Worm (Caenorhabditis elegans) whole organism, late embryonic: ENCODE data around the gene exos-4.1.

Experiments
- C08G9.2 ChIP-seq: sonication (generic microtip); optimal IDR thresholded peaks from 2 replicates; lab custom pipeline; 2016; ENCODE audit warnings: mild to moderate bottlenecking, missing genetic modification characterization, moderate library complexity, missing compliant biosample characterization
- T23F11.4 ChIP-seq: fragments of 200-800 bp; sonication (Bioruptor generic); optimal IDR thresholded peaks from 2 replicates; lab custom pipeline; 2018; ENCODE audit warnings: mild to moderate bottlenecking, missing genetic modification characterization, missing compliant biosample characterization
- Y22D7AL.16 ChIP-seq: sonication (generic microtip); optimal IDR thresholded peaks from 2 replicates; lab custom pipeline; 2016; ENCODE audit warnings: missing genetic modification characterization, missing compliant biosample characterization
- ama-1 ChIP-seq: fragments of 150-350 bp; optimal IDR thresholded peaks from 2 replicates; lab custom pipeline; 2014
- ceh-14 ChIP-seq: sonication (generic microtip); optimal IDR thresholded peaks from 2 replicates; lab custom pipeline; 2016; ENCODE audit warnings: missing genotype, missing genetic modification characterization, missing compliant biosample characterization
- ceh-19 ChIP-seq: fragments of 200-800 bp; sonication (Bioruptor generic); optimal IDR thresholded peaks from 2 replicates; lab custom pipeline; 2018; ENCODE audit warnings: mild to moderate bottlenecking, missing genetic modification characterization, missing compliant biosample characterization
- ceh-22 ChIP-seq: sonication (generic microtip); optimal IDR thresholded peaks from 2 replicates; lab custom pipeline; 2017; ENCODE audit warnings: missing biosample characterization, missing genetic modification characterization
- ceh-34 ChIP-seq: sonication (generic microtip); optimal IDR thresholded peaks from 2 replicates; lab custom pipeline; 2016; ENCODE audit warnings: mild to moderate bottlenecking, missing genetic modification characterization, missing compliant biosample characterization
- ceh-45 ChIP-seq: fragments of 200-800 bp; sonication (Bioruptor generic); IDR thresholded peaks from 2 replicates; pipeline ENCODE4 v1.3.6; 2022; ENCODE audit warnings: missing genetic modification reagents, missing genetic modification characterization, missing compliant biosample characterization
- ceh-48 ChIP-seq: sonication (generic microtip); optimal IDR thresholded peaks from 2 replicates; lab custom pipeline; 2016; ENCODE audit warnings: missing genetic modification characterization, inconsistent platforms, missing compliant biosample characterization
- ceh-6 ChIP-seq: fragments of 200-800 bp; sonication (Bioruptor generic); optimal IDR thresholded peaks from 2 replicates; lab custom pipeline; 2018; ENCODE audit warnings: mild to moderate bottlenecking, missing genetic modification characterization, missing compliant biosample characterization
- ceh-9 ChIP-seq: sonication (generic microtip); optimal IDR thresholded peaks from 2 replicates; lab custom pipeline; 2016; ENCODE audit warnings: mild to moderate bottlenecking, missing genetic modification characterization, inconsistent platforms, missing compliant biosample characterization
- che-1 ChIP-seq: sonication (generic microtip); optimal IDR thresholded peaks from 2 replicates; lab custom pipeline; 2016; ENCODE audit warnings: mild to moderate bottlenecking, missing genetic modification characterization, missing compliant biosample characterization
- dmd-4 ChIP-seq: sonication (generic microtip); optimal IDR thresholded peaks from 2 replicates; lab custom pipeline; 2016; ENCODE audit warnings: borderline replicate concordance, missing genetic modification characterization, missing compliant biosample characterization
- elt-2 ChIP-seq: sonication (generic microtip); optimal IDR thresholded peaks from 2 replicates; lab custom pipeline; 2016; ENCODE audit warnings: missing genetic modification reagents, missing genetic modification characterization, missing compliant biosample characterization
- eyg-1 ChIP-seq: sonication (generic microtip); optimal IDR thresholded peaks from 2 replicates; lab custom pipeline; 2016; ENCODE audit warnings: missing genotype, missing genetic modification characterization, missing compliant biosample characterization
- fax-1 ChIP-seq: sonication (generic microtip); optimal IDR thresholded peaks from 2 replicates; lab custom pipeline; 2016; ENCODE audit warnings: missing genotype, missing genetic modification characterization, missing compliant biosample characterization
- hlh-15 ChIP-seq: sonication (generic microtip); optimal IDR thresholded peaks from 2 replicates; lab custom pipeline; 2016; ENCODE audit warnings: missing genetic modification characterization, missing compliant biosample characterization
- hlh-30 ChIP-seq: sonication (generic microtip); optimal IDR thresholded peaks from 2 replicates; lab custom pipeline; 2017; ENCODE audit warnings: antibody characterized with exemption, missing genetic modification characterization, missing compliant biosample characterization; ENCODE audit not compliant: insufficient read depth
- hlh-6 ChIP-seq: sonication (generic microtip); optimal IDR thresholded peaks from 2 replicates; lab custom pipeline; 2016; ENCODE audit warnings: missing genotype, missing genetic modification characterization, missing compliant biosample characterization
- hlh-8 ChIP-seq: sonication (generic microtip); optimal IDR thresholded peaks from 2 replicates; lab custom pipeline; 2016; ENCODE audit warnings: missing genotype, missing genetic modification characterization, missing compliant biosample characterization
- lim-6 ChIP-seq: sonication (generic microtip); optimal IDR thresholded peaks from 2 replicates; lab custom pipeline; 2016; ENCODE audit warnings: missing genetic modification characterization, missing compliant biosample characterization
- lin-11 ChIP-seq: fragments of 200-800 bp; sonication (Bioruptor generic); optimal IDR thresholded peaks from 2 replicates; lab custom pipeline; 2018; ENCODE audit warnings: mild to moderate bottlenecking, missing genetic modification characterization, missing compliant biosample characterization
- mec-3 ChIP-seq: sonication (generic microtip); optimal IDR thresholded peaks from 2 replicates; lab custom pipeline; 2016; ENCODE audit warnings: borderline replicate concordance, missing genetic modification characterization, missing compliant biosample characterization
- nfya-1 ChIP-seq: sonication (generic microtip); optimal IDR thresholded peaks from 2 replicates; lab custom pipeline; 2017; ENCODE audit warnings: missing genetic modification characterization, mild to moderate bottlenecking, missing compliant biosample characterization, antibody characterized with exemption, moderate library complexity
- nhr-11 ChIP-seq: fragments of 150-350 bp; optimal IDR thresholded peaks from 2 replicates; lab custom pipeline; 2014; ENCODE audit warnings: missing biosample characterization, missing genetic modification characterization
- nhr-232 ChIP-seq: sonication (generic microtip); optimal IDR thresholded peaks from 2 replicates; lab custom pipeline; 2016; ENCODE audit warnings: missing genetic modification characterization, missing compliant biosample characterization
- npax-4 ChIP-seq: sonication (generic microtip); optimal IDR thresholded peaks from 2 replicates; lab custom pipeline; 2016; ENCODE audit warnings: missing genetic modification characterization, missing compliant biosample characterization
- odd-2 ChIP-seq: sonication (generic microtip); optimal IDR thresholded peaks from 2 replicates; lab custom pipeline; 2017; ENCODE audit warnings: antibody characterized with exemption, mild to moderate bottlenecking, missing genetic modification characterization, missing compliant biosample characterization
- pag-3 ChIP-seq: sonication (generic microtip); optimal IDR thresholded peaks from 2 replicates; lab custom pipeline; 2016; ENCODE audit warnings: missing compliant biosample characterization, missing genetic modification characterization, borderline replicate concordance
- pax-1 ChIP-seq: fragments of 150-350 bp; optimal IDR thresholded peaks from 2 replicates; lab custom pipeline; 2014; ENCODE audit warnings: missing biosample characterization, missing genetic modification characterization
- pqm-1 ChIP-seq: sonication (generic microtip); optimal IDR thresholded peaks from 2 replicates; lab custom pipeline; 2016; ENCODE audit warnings: missing genetic modification characterization, missing compliant biosample characterization
- pros-1 ChIP-seq: fragments of 150-350 bp; optimal IDR thresholded peaks from 2 replicates; lab custom pipeline; 2014; ENCODE audit warnings: missing biosample characterization, missing genetic modification reagents, missing genetic modification characterization
- ref-2 ChIP-seq: sonication (generic microtip); optimal IDR thresholded peaks from 2 replicates; lab custom pipeline; 2016; ENCODE audit warnings: missing genetic modification characterization, missing compliant biosample characterization
- rnt-1 ChIP-seq: sonication (generic microtip); optimal IDR thresholded peaks from 2 replicates; lab custom pipeline; 2016; ENCODE audit warnings: missing genetic modification characterization, missing compliant biosample characterization
- sdc-2 ChIP-seq: sonication (generic microtip); optimal IDR thresholded peaks from 2 replicates; lab custom pipeline; 2016; ENCODE audit warnings: missing genotype, missing genetic modification characterization, missing compliant biosample characterization
- sox-2 ChIP-seq: fragments of 200-800 bp; sonication (Bioruptor generic); IDR thresholded peaks from 2 replicates; pipeline ENCODE4 v1.3.6; 2022; ENCODE audit warnings: missing genetic modification reagents, missing genetic modification characterization, missing compliant biosample characterization
- syd-9 ChIP-seq: sonication (generic microtip); optimal IDR thresholded peaks from 2 replicates; lab custom pipeline; 2016; ENCODE audit warnings: mild to moderate bottlenecking, missing genetic modification characterization, moderate library complexity, missing compliant biosample characterization
- tbx-2 ChIP-seq: sonication (generic microtip); optimal IDR thresholded peaks from 2 replicates; lab custom pipeline; 2016; ENCODE audit warnings: missing genetic modification characterization, missing compliant biosample characterization
- unc-3 ChIP-seq, 2 experiments: fragments of 200-800 bp in 1 of 2; sonication (Bioruptor generic) in 1 of 2; sonication (generic microtip) in 1 of 2; conservative IDR thresholded peaks in 1 of 2; optimal IDR thresholded peaks in 1 of 2; 2 replicates each; pipeline versions ENCODE4 v1.3.6 to Lab custom; 2016 to 2022; ENCODE audit warnings: missing compliant biosample characterization in 2 of 2, missing genetic modification characterization in 2 of 2, missing genetic modification reagents in 1 of 2
- unc-42 ChIP-seq: sonication (generic microtip); optimal IDR thresholded peaks from 2 replicates; lab custom pipeline; 2016; ENCODE audit warnings: missing genotype, missing genetic modification characterization, missing compliant biosample characterization
- unc-55 ChIP-seq: sonication (generic microtip); optimal IDR thresholded peaks from 2 replicates; lab custom pipeline; 2017; ENCODE audit warnings: missing biosample characterization, missing genetic modification reagents, missing genetic modification characterization
- unc-86 ChIP-seq: sonication (generic microtip); optimal IDR thresholded peaks from 2 replicates; lab custom pipeline; 2016; ENCODE audit warnings: missing genetic modification characterization, missing compliant biosample characterization
- ztf-16 ChIP-seq: sonication (generic microtip); optimal IDR thresholded peaks from 2 replicates; lab custom pipeline; 2017; ENCODE audit warnings: missing genetic modification characterization, missing compliant biosample characterization

The exos-4.1 gene

DNA sequence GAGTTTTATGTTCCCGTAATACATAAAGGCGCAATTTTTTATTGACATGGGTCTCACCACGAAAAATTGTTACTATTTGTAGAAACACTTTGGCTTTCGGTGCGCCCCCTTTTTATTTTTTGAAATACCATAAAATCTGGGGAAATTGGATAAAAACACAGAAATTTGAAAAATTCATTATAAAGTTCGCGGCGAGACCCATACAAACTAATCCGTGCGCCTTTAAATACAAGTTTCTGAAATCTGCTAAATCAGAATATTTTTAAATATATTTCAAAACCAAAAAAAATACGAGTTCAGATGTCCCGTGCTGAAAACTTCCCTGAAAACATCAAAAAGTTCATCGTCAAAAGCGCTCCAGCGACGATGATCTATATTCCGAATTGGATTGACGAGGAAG, 8.6 kb downstream of the exos-4.1 start, which contains the start of gene B0564.2:
Gene B0564.2 (plus strand): TSS at position 301 of the 400 bp plus-strand sequence.
- no peak for TF ChIP-seq ceh-14
- no peak for TF ChIP-seq hlh-8 (tag; lab: Kevin White, UChicago)
- no peak for TF ChIP-seq hlh-15
- no peak for TF ChIP-seq elt-2 (tag; lab: Kevin White, UChicago)
- no peak for TF ChIP-seq npax-4 (tag; lab: Kevin White, UChicago)
- TF ChIP-seq unc-42: no peak
- no peak for TF ChIP-seq unc-55 (GFP tag; lab: Kevin White, UChicago)
- TF ChIP-seq nhr-232 (tag; lab: Kevin White, UChicago): no peak
- no peak for TF ChIP-seq lim-6 (tag; lab: Kevin White, UChicago)
- TF ChIP-seq hlh-6: no peak
- TF ChIP-seq T23F11.4 (GFP tag; lab: Kevin White, UChicago): no peak
- TF ChIP-seq nhr-11 (tag; lab: Kevin White, UChicago): no peak
- no peak for TF ChIP-seq che-1 (tag; lab: Kevin White, UChicago)
- no peak for TF ChIP-seq pqm-1 (tag; lab: Kevin White, UChicago)
- no peak for TF ChIP-seq ztf-16 (tag; lab: Kevin White, UChicago)

DNA sequence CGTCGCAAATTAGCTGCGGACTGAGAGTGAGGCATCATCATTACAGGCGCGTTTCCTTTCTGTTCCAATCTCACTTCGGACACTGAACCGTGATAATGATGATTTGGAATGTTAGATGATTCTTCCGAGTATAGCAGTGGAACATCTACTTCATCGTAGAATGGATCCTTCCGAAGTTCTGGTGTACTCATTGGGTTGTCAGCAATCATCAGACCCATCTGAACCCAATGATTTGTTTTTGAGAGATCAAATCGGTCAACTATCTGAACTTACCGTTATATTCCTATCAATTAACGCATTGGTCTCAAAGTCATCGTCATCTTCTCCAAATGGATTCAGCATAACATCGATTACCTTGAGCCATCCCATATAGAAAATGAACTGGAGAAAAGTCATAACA, 9.6 kb downstream of the exos-4.1 start:
- TF ChIP-seq ceh-45 (GFP tag; lab: Robert Waterston, UW): no peak
- TF ChIP-seq eyg-1: no peak

DNA sequence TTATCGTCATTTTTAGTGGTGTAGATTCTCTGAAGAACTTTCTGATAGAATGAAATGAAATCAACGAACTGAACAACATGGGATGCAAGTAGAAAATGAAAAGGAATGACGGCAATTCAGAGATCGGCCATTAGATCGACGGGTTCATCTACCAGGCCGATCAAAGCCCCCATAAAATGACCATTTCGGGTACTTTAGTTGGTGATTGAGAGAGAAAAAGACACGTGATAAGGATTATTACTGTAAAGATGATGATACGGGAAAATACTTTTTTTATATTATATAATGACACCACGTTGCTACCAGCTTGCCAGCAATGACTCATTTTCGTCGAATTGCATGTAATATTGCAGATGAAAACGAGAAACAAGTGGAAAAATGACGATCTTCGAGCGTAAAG, 11.0 kb downstream of the exos-4.1 start, which contains the start of gene best-1:
Gene best-1 (minus strand): TSS at position 29 of the 400 bp plus-strand sequence.
- no peak for TF ChIP-seq nhr-11 (tag; lab: Kevin White, UChicago)
- TF ChIP-seq hlh-8 (tag; lab: Kevin White, UChicago): no peak
- TF ChIP-seq ceh-45 (GFP tag; lab: Robert Waterston, UW): no peak
- no peak for TF ChIP-seq rnt-1 (tag; lab: Kevin White, UChicago)
- TF ChIP-seq tbx-2: no peak
- no peak for TF ChIP-seq Y22D7AL.16 (tag; lab: Kevin White, UChicago)
- no peak for TF ChIP-seq pag-3 (tag; lab: Kevin White, UChicago)
- no peak for TF ChIP-seq elt-2 (tag; lab: Kevin White, UChicago)
- TF ChIP-seq ztf-16 (tag; lab: Kevin White, UChicago): no peak
- no peak for TF ChIP-seq unc-55 (GFP tag; lab: Kevin White, UChicago)
- TF ChIP-seq nfya-1 (tag; lab: Kevin White, UChicago): no peak
- TF ChIP-seq eyg-1: no peak
- no peak for TF ChIP-seq odd-2 (tag; lab: Kevin White, UChicago)
- no peak for TF ChIP-seq sdc-2
- no peak for TF ChIP-seq ref-2 (tag; lab: Kevin White, UChicago)
- TF ChIP-seq, all 69 proteins: peak for 0

DNA sequence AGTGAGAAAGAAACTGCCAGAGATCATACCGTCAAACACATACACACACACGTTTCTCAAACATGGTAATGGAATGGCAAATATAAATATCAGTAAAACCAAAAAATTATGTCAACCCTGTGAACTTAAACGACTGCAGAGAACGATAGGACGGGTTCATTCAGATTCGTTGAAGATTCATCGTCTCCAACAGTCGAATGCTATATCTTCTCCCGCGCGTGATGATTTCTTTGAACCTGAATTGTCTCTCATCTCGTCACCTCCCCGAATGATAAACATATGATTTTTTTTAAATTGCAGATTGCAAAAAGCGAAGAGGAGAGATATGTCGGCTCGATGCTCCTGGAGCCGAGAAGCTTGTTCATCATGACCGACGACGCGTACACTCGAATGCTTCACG, 12.1 kb downstream of the exos-4.1 start:
- no peak for TF ChIP-seq ztf-16 (tag; lab: Kevin White, UChicago)
- no peak for TF ChIP-seq ceh-6 (GFP tag; lab: Kevin White, UChicago)
- no peak for TF ChIP-seq hlh-6
- no peak for TF ChIP-seq ama-1 (lab: Kevin White, UChicago)
- no peak for TF ChIP-seq elt-2 (tag; lab: Kevin White, UChicago)
- no peak for TF ChIP-seq C08G9.2 (tag; lab: Kevin White, UChicago)
- TF ChIP-seq che-1 (tag; lab: Kevin White, UChicago): no peak
- no peak for TF ChIP-seq Y22D7AL.16 (tag; lab: Kevin White, UChicago)
- no peak for TF ChIP-seq npax-4 (tag; lab: Kevin White, UChicago)
- TF ChIP-seq pros-1 (tag; lab: Kevin White, UChicago): no peak
- TF ChIP-seq T23F11.4 (GFP tag; lab: Kevin White, UChicago): no peak

DNA sequence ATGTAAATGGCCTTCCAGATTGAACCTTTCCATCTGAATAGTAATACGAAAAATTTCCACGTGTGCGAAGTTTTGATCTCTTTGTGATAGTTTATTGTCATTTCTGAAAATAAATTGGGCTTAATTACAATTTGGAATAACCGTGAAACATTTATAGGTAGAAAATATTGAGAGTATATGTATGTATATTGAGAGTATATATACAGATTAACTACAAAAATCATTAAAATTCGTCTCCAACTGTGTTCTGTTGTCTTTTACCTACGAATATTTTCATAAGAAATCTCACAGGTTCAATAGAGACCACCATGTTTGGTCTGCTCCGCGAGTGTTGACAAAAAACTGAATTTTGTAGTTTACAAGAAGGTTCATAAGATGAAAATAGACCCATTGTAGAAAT, 14.2 kb downstream of the exos-4.1 start, which contains the start of gene best-2:
Gene best-2 (minus strand): TSS at position 101 of the 400 bp plus-strand sequence.
- no peak for TF ChIP-seq ceh-48 (tag; lab: Kevin White, UChicago)
- TF ChIP-seq ceh-22 (tag; lab: Kevin White, UChicago): no peak
- TF ChIP-seq mec-3 (tag; lab: Kevin White, UChicago): no peak
- no peak for TF ChIP-seq unc-3 (GFP tag; conservative IDR thresholded peaks at IDR 0.05; lab: Robert Waterston, UW)
- TF ChIP-seq unc-3 (tag; optimal IDR thresholded peaks at IDR 0.05; lab: Kevin White, UChicago): no peak
- no peak for TF ChIP-seq ceh-19 (GFP tag; lab: Kevin White, UChicago)
- no peak for TF ChIP-seq ceh-9
- TF ChIP-seq fax-1 (tag; lab: Kevin White, UChicago): no peak
- TF ChIP-seq pax-1 (tag; lab: Kevin White, UChicago): no peak
- no peak for TF ChIP-seq dmd-4
- no peak for TF ChIP-seq hlh-30 (tag; lab: Kevin White, UChicago)
- no peak for TF ChIP-seq syd-9 (tag; lab: Kevin White, UChicago)
- no peak for TF ChIP-seq ceh-34
- TF ChIP-seq sox-2 (GFP tag; lab: Robert Waterston, UW): no peak
- TF ChIP-seq unc-86: no peak
- TF ChIP-seq lin-11 (tag; lab: Kevin White, UChicago): no peak
- TF ChIP-seq unc-42: no peak
- no peak for TF ChIP-seq rnt-1 (tag; lab: Kevin White, UChicago)
- TF ChIP-seq, all 69 proteins: peak for 0
